Worm (Caenorhabditis elegans): ENCODE data around the gene msp-57.
"Not testable (repeated sequence)": the region's sequence is repeated elsewhere in the genome, so short reads cannot be mapped to it uniquely, and the experiment has no call there.

msp-57 gene

DNA sequence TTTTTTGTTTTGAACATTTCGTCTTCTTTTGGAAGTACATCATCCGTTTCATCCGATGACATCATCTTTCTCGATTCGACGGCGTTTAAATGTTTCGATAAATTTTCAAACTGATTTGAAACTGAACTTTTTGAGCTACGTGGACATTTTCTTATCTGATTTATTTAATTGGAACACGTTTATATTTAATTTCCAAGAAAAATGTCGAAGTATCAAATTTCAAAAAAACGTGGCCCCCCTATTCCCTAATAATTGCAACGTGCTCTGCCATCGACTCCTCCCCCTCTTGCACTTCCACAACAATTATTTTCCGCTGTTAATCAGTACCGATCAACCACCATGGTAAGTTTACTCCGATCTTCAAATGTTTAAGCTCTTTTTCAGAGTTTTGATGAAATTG is 6.2 kb downstream of the msp-57 start, which contains the start of the genes R13H9.6 and rmd-6:
R13H9.6 (minus strand) TSS at position 101 of the 400 bp plus-strand sequence.
rmd-6 (plus strand) TSS at position 305 of the 400 bp plus-strand sequence.
- TF ChIP-seq ama-1 (optimal IDR thresholded peaks at IDR 0.05); pes-1 (GFP tag; IDR thresholded peaks at IDR 0.05); ceh-13 (GFP tag; optimal IDR thresholded peaks at IDR 0.05): not testable (repeated sequence)

DNA sequence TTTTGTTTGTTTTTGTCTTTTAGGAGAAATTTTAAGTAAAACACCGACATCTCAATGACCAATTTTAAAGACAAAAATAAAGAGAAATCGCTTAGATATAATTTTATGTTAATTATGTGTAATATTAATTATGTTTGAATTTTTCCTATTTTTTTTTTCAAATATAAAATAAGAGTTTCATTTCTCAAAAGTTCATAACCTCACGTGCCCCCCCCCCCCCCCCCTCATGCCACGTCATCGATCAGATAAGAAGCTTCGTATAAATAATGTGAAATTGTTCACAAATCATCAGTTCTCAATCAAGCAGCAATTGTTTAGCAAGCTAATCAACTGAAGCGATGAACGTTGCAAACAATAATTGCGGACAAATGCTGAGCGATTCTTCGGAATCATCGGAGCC is 8.2 kb downstream of the msp-57 start, which contains the start of gene C02B10.6:
C02B10.6 (plus strand) TSS at position 301 of the 400 bp plus-strand sequence.
- TF ChIP-seq tbx-11 (GFP tag; IDR thresholded peaks at IDR 0.05); pes-1 (GFP tag; IDR thresholded peaks at IDR 0.05); hmg-4 (GFP tag; optimal IDR thresholded peaks at IDR 0.05): not testable (repeated sequence)

DNA sequence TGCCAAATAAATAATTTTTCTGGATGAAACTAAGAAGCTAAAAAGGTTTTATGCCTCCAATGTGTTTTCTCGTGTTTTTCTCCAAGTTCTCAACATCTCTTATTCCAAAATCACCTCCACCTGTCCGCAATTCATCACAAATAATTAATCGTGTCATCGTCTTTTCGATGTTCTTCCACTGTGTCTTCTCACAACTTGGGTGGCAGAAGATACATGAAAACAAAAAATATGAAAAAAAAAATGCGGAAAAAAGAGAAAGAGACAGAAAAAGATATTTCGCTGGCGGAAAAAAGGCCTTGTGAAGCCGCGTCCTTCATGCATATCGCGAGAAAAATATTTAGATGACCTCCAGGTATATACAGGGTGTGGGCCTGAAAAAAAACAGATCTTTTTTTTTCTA is 11.5 kb downstream of the msp-57 start:
- TF ChIP-seq hmg-4 (GFP tag; optimal IDR thresholded peaks at IDR 0.05) (no peak), ceh-36 (tag; optimal IDR thresholded peaks at IDR 0.05) (no peak), aly-1 (tag; optimal IDR thresholded peaks at IDR 0.05) (no peak), F13C5.2 (tag; optimal IDR thresholded peaks at IDR 0.05) (no peak), scrt-1 (GFP tag; IDR thresholded peaks at IDR 0.05) (no peak), pes-1 (GFP tag; IDR thresholded peaks at IDR 0.05) (no peak), sea-1 (GFP tag; conservative IDR thresholded peaks at IDR 0.05) (no peak), tra-4 (tag; optimal IDR thresholded peaks at IDR 0.05) (no peak), hmbx-1 (tag; optimal IDR thresholded peaks at IDR 0.05) (no peak), ceh-13 (GFP tag; optimal IDR thresholded peaks at IDR 0.05) (no peak), ama-1 (optimal IDR thresholded peaks at IDR 0.05) (no peak), tbx-37 (GFP tag; conservative IDR thresholded peaks at IDR 0.05) (no peak), tbx-11 (GFP tag; IDR thresholded peaks at IDR 0.05) (no peak), ets-7 (tag; optimal IDR thresholded peaks at IDR 0.05) (no peak), B0310.2 (tag; optimal IDR thresholded peaks at IDR 0.05) (no peak), flt-1 (GFP tag; IDR thresholded peaks at IDR 0.05) (no peak), hnd-1 (tag; optimal IDR thresholded peaks at IDR 0.05) (no peak)

DNA sequence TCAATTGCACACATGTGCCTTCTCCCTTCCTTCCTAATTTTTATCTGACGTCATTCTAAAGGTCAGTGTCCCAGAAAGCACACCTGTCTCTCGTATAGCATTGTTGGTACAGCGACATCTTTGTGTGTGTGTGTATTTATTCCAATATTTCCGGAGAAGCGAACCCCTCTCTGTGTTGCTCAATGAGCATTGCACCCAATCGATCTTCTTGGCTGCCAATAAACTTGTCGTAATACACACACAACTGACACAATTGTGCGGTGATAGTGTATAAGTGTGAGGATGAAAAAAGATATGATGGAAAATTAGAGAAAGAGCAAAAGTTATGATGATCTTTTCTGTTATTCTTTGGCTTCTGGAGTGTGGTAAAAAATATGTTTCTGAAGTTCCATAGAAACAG is 14.2 kb downstream of the msp-57 start:
- TF ChIP-seq hnd-1 (tag; optimal IDR thresholded peaks at IDR 0.05) (no peak), aly-1 (tag; optimal IDR thresholded peaks at IDR 0.05) (no peak), tbx-37 (GFP tag; conservative IDR thresholded peaks at IDR 0.05) (no peak), tbx-11 (GFP tag; IDR thresholded peaks at IDR 0.05) (no peak), pes-1 (GFP tag; IDR thresholded peaks at IDR 0.05) (no peak), B0310.2 (tag; optimal IDR thresholded peaks at IDR 0.05) (no peak), scrt-1 (GFP tag; IDR thresholded peaks at IDR 0.05) (no peak), sea-1 (GFP tag; conservative IDR thresholded peaks at IDR 0.05) (no peak), tra-4 (tag; optimal IDR thresholded peaks at IDR 0.05) (no peak), ets-7 (tag; optimal IDR thresholded peaks at IDR 0.05) (no peak), F13C5.2 (tag; optimal IDR thresholded peaks at IDR 0.05) (no peak), hmbx-1 (tag; optimal IDR thresholded peaks at IDR 0.05) (no peak), hmg-4 (GFP tag; optimal IDR thresholded peaks at IDR 0.05) (no peak), ceh-13 (GFP tag; optimal IDR thresholded peaks at IDR 0.05) (no peak), ceh-36 (tag; optimal IDR thresholded peaks at IDR 0.05) (no peak), ama-1 (optimal IDR thresholded peaks at IDR 0.05) (no peak), flt-1 (GFP tag; IDR thresholded peaks at IDR 0.05) (no peak)

DNA sequence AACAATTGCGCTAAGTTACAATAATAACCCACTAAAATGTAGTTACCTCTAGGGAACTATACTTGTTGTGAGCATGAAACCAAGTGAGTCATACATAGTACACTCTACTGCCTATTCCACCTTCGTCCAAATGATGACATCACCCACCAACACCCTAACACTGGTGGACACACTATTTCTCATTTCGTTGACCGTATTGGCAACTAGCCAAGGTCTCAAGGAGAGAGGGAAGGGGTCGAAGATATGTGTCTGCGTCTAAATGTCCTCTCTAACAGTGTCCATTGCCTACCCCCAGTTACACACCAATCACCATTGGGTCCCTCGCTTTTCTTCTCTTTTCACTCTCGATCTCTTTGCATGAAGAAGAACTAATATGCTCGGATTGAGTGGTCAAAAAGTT is 15.5 kb downstream of the msp-57 start:
- TF ChIP-seq hmg-4 (GFP tag; optimal IDR thresholded peaks at IDR 0.05) = peak; percentile 81
- TF ChIP-seq flt-1 (GFP tag; IDR thresholded peaks at IDR 0.05) = 0 out of 2 replicates have a peak, but pooled peaks have one; percentile 16
- no peak for TF ChIP-seq ama-1 (optimal IDR thresholded peaks at IDR 0.05)

DNA sequence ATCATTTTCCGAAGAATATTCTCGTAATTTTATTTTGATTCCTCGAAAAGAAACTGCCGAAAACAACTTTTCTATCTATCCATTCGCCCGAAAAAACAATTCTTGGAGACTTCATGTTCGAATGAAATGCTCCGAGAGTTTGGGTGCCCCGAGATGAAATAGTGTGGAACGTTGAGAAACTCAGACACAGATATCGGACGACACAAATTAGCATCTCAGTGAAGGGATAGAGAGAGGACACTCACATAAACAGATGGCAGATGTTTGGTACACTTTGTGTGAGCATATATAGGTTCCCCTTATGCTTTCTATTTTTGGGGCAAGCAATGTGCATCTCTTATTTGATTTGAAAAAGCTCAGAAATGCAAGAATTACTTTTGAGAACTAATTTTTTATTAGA is 16.5 kb downstream of the msp-57 start:
- TF ChIP-seq ceh-13 (GFP tag; optimal IDR thresholded peaks at IDR 0.05) = no peak
- no peak for TF ChIP-seq sea-1 (GFP tag; conservative IDR thresholded peaks at IDR 0.05)
- no peak for TF ChIP-seq scrt-1 (GFP tag; IDR thresholded peaks at IDR 0.05)
- no peak for TF ChIP-seq F13C5.2 (tag; optimal IDR thresholded peaks at IDR 0.05)

DNA sequence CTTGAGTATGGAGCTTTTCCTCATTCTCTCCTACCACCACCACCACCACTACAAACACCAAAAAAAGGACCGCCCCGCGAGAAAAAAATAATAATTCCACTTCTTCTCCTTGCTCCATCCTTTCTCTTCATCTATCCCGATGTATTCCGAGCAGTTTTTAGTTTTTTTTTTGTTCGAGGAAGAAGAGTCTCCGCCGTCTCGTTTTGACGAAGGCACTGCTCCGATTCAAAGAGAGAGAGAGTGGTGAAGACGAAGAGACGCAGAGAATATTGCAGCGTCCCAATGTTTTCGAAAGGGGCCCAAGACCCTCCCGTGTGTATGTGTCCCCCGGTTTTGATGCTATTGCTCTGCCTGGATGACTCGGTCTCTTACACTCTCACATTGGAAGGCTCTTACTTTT is 18.7 kb downstream of the msp-57 start:
- TF ChIP-seq F13C5.2 (tag; optimal IDR thresholded peaks at IDR 0.05) (no peak), hnd-1 (tag; optimal IDR thresholded peaks at IDR 0.05) (no peak), aly-1 (tag; optimal IDR thresholded peaks at IDR 0.05) (peak; percentile 42), hmbx-1 (tag; optimal IDR thresholded peaks at IDR 0.05) (no peak), hmg-4 (GFP tag; optimal IDR thresholded peaks at IDR 0.05) (peak; percentile 12)

DNA sequence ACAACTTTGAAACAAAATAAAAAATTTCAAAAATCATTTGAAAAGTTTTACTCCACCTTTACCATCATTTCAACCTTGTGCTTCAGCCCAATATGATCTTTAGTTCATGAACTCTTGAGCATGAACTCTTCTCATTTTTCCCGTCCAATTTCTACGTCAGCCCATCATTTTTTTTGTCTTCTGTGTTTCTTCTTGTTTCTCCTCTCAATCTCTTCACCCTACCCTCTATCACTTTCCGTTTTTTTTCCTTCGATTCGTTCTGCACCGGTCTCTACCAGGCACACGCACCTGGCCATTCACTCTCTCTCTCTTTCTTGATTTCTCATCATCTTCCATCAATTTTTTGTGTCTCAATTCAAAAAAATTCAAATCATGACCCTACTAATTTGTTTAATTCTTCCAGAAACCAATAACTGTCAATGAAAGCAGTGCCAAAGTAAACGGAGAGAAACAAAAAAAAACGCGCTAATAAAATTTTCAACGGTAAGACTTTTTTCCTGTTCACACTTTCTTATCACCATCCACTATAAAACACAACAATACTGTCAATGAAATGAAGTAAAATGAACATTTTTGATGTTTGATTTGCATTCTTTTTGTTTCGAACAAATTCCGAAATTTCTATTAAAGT is 20.6 kb downstream of the msp-57 start, which contains the start of gene pygo-1:
pygo-1 (plus strand) TSS at position 404 of the 631 bp plus-strand sequence.
- no peak for TF ChIP-seq ets-7 (tag; optimal IDR thresholded peaks at IDR 0.05)
- no peak for TF ChIP-seq tbx-37 (GFP tag; conservative IDR thresholded peaks at IDR 0.05)
- no peak for TF ChIP-seq tbx-11 (GFP tag; IDR thresholded peaks at IDR 0.05)
- TF ChIP-seq pes-1 (GFP tag; IDR thresholded peaks at IDR 0.05) = no peak
- no peak for TF ChIP-seq hnd-1 (tag; optimal IDR thresholded peaks at IDR 0.05)
- no peak for TF ChIP-seq F13C5.2 (tag; optimal IDR thresholded peaks at IDR 0.05)
- TF ChIP-seq tra-4 (tag; optimal IDR thresholded peaks at IDR 0.05) = no peak
- TF ChIP-seq ceh-13 (GFP tag; optimal IDR thresholded peaks at IDR 0.05) = no peak
- TF ChIP-seq aly-1 (tag; optimal IDR thresholded peaks at IDR 0.05) = no peak
- TF ChIP-seq sea-1 (GFP tag; conservative IDR thresholded peaks at IDR 0.05) = no peak
- TF ChIP-seq ceh-36 (tag; optimal IDR thresholded peaks at IDR 0.05) = no peak
